Worm (Caenorhabditis elegans): ENCODE data around the gene npr-21.

Gene npr-21

ce11 chrX:17107670-17108069, 50.1 kb downstream of the npr-21 start, which contains the start of gene lido-4:
Gene lido-4 (minus strand): TSS chrX:17107770.
- no peak for TF ChIP-seq eor-1 (tag; optimal IDR thresholded peaks at IDR 0.05)
- TF ChIP-seq skn-1 (tag; optimal IDR thresholded peaks at IDR 0.05): no peak
- no peak for TF ChIP-seq R02D3.7 (tag; optimal IDR thresholded peaks at IDR 0.05)
- TF ChIP-seq ama-1 (optimal IDR thresholded peaks at IDR 0.05): no peak
- no peak for TF ChIP-seq fkh-10 (GFP tag; optimal IDR thresholded peaks at IDR 0.05)
- no peak for TF ChIP-seq ceh-9 (tag; optimal IDR thresholded peaks at IDR 0.05)
- TF ChIP-seq ceh-28 (tag; optimal IDR thresholded peaks at IDR 0.05): no peak
- TF ChIP-seq elt-2 (tag; optimal IDR thresholded peaks at IDR 0.05): no peak
- no peak for TF ChIP-seq unc-62 (GFP tag; optimal IDR thresholded peaks at IDR 0.05)
- TF ChIP-seq hmg-11 (tag; optimal IDR thresholded peaks at IDR 0.05): no peak
- no peak for TF ChIP-seq nhr-28 (tag; optimal IDR thresholded peaks at IDR 0.05)

Data from whole organism, L3 larva.